Worm (Caenorhabditis elegans) whole organism, young adult: ENCODE data around the gene nmr-2.

Experiments
- B0019.2 ChIP-seq: fragments of 200-800 bp; sonication (Bioruptor generic); conservative IDR thresholded peaks from 2 replicates; pipeline ENCODE4 v1.3.6; 2022; ENCODE audit warnings: missing genetic modification reagents, missing genetic modification characterization, missing compliant biosample characterization
- B0261.1 ChIP-seq: sonication (generic microtip); optimal IDR thresholded peaks from 2 replicates; lab custom pipeline; 2016; ENCODE audit warnings: mild to moderate bottlenecking, missing genetic modification characterization, moderate library complexity, missing compliant biosample characterization
- B0336.3 ChIP-seq: fragments of 200-800 bp; sonication (Bioruptor generic); IDR thresholded peaks from 2 replicates; pipeline ENCODE4 v1.3.6; 2022; ENCODE audit warnings: missing genetic modification characterization, missing compliant biosample characterization
- C17E4.6 ChIP-seq: fragments of 200-800 bp; sonication (Bioruptor generic); IDR thresholded peaks from 2 replicates; pipeline ENCODE4 v1.3.6; 2022; ENCODE audit warnings: missing genetic modification reagents, missing genetic modification characterization, missing compliant biosample characterization
- T26A5.8 ChIP-seq: sonication (generic microtip); optimal IDR thresholded peaks from 2 replicates; lab custom pipeline; 2016; ENCODE audit warnings: missing genetic modification characterization, missing compliant biosample characterization
- Y53F4B.3 ChIP-seq: fragments of 200-800 bp; sonication (Bioruptor generic); IDR thresholded peaks from 2 replicates; pipeline ENCODE4 v1.3.6; 2022; ENCODE audit warnings: missing genetic modification reagents, missing genetic modification characterization, missing compliant biosample characterization
- Y79H2A.3 ChIP-seq: fragments of 200-800 bp; sonication (Bioruptor generic); conservative IDR thresholded peaks from 2 replicates; pipeline ENCODE4 v1.3.6; 2022; ENCODE audit warnings: missing genetic modification reagents, missing genetic modification characterization, missing compliant biosample characterization
- Y95B8A.8 ChIP-seq: fragments of 200-800 bp; sonication (Bioruptor generic); IDR thresholded peaks from 2 replicates; pipeline ENCODE4 v1.3.6; 2022; ENCODE audit warnings: missing genetic modification reagents, missing genetic modification characterization, missing compliant biosample characterization
- ZK185.1 ChIP-seq: sonication (generic microtip); optimal IDR thresholded peaks from 2 replicates; lab custom pipeline; 2016; ENCODE audit warnings: mild to moderate bottlenecking, missing genetic modification characterization, missing compliant biosample characterization; ENCODE audit not compliant: poor library complexity, severe bottlenecking
- attf-5 ChIP-seq: fragments of 200-800 bp; sonication (Bioruptor generic); optimal IDR thresholded peaks from 2 replicates; lab custom pipeline; 2018; ENCODE audit warnings: mild to moderate bottlenecking, missing genetic modification characterization, missing compliant biosample characterization
- attf-6 ChIP-seq: fragments of 200-800 bp; sonication (Bioruptor generic); IDR thresholded peaks from 2 replicates; pipeline ENCODE4 v1.3.6; 2022; ENCODE audit warnings: missing genetic modification reagents, missing genetic modification characterization, missing compliant biosample characterization
- ccch-3 ChIP-seq: fragments of 200-800 bp; sonication (Bioruptor generic); optimal IDR thresholded peaks from 2 replicates; lab custom pipeline; 2018; ENCODE audit warnings: mild to moderate bottlenecking, missing genetic modification characterization, missing compliant biosample characterization
- cebp-1 ChIP-seq, 2 experiments: fragments of 200-800 bp in 1 of 2; sonication (Bioruptor generic) in 1 of 2; sonication (generic microtip) in 1 of 2; IDR thresholded peaks in 1 of 2; optimal IDR thresholded peaks in 1 of 2; 2 replicates each; pipeline versions ENCODE4 v1.3.6 to Lab custom; 2017 to 2022; ENCODE audit warnings: missing compliant biosample characterization in 2 of 2, missing genetic modification characterization in 2 of 2, mild to moderate bottlenecking in 1 of 2, missing genetic modification reagents in 1 of 2, moderate library complexity in 1 of 2
- ceh-100 ChIP-seq: fragments of 200-800 bp; sonication (Bioruptor generic); IDR thresholded peaks from 2 replicates; pipeline ENCODE4 v1.3.6; 2022; ENCODE audit warnings: missing genetic modification reagents, missing genetic modification characterization, missing compliant biosample characterization
- ceh-27 ChIP-seq: fragments of 200-800 bp; sonication (Bioruptor generic); optimal IDR thresholded peaks from 2 replicates; lab custom pipeline; 2018; ENCODE audit warnings: mild to moderate bottlenecking, missing genetic modification characterization, moderate library complexity, missing compliant biosample characterization
- ceh-91 ChIP-seq: fragments of 200-800 bp; sonication (Bioruptor generic); IDR thresholded peaks from 2 replicates; pipeline ENCODE4 v1.3.6; 2022; ENCODE audit warnings: missing genetic modification reagents, missing genetic modification characterization, missing compliant biosample characterization
- chd-7 ChIP-seq: sonication (generic microtip); optimal IDR thresholded peaks from 2 replicates; lab custom pipeline; 2016; ENCODE audit warnings: mild to moderate bottlenecking, missing genetic modification characterization, moderate library complexity, missing compliant biosample characterization
- dpl-1 ChIP-seq: fragments of 150-350 bp; optimal IDR thresholded peaks from 2 replicates; lab custom pipeline; 2014; ENCODE audit warnings: missing biosample characterization, missing genetic modification reagents, missing genetic modification characterization
- him-1 ChIP-seq: sonication (generic microtip); optimal IDR thresholded peaks from 2 replicates; lab custom pipeline; 2016; ENCODE audit warnings: missing genotype, missing genetic modification reagents, missing genetic modification characterization, missing compliant biosample characterization
- hmg-1.2 ChIP-seq: fragments of 200-800 bp; sonication (Bioruptor generic); IDR thresholded peaks from 2 replicates; pipeline ENCODE4 v1.3.6; 2022; ENCODE audit warnings: missing genetic modification reagents, missing genetic modification characterization, missing compliant biosample characterization
- let-607 ChIP-seq, 2 experiments: fragments of 200-800 bp in 1 of 2; sonication (Bioruptor generic) in 1 of 2; sonication (generic microtip) in 1 of 2; optimal IDR thresholded peaks; 2 replicates each; lab custom pipeline; 2016 to 2018; ENCODE audit warnings: mild to moderate bottlenecking in 2 of 2, missing compliant biosample characterization in 2 of 2, missing genetic modification characterization in 2 of 2, moderate library complexity in 2 of 2, missing genotype in 1 of 2
- lin-26 ChIP-seq: fragments of 200-800 bp; sonication (Bioruptor generic); IDR thresholded peaks from 2 replicates; pipeline ENCODE4 v1.3.6; 2022; ENCODE audit warnings: missing genetic modification reagents, missing genetic modification characterization, missing compliant biosample characterization
- lin-35 ChIP-seq, 3 experiments: fragments of 150-350 bp in 2 of 3; sonication (generic microtip) in 1 of 3; optimal IDR thresholded peaks; 2 replicates each; lab custom pipeline; 2014 to 2018; ENCODE audit warnings: missing biosample characterization in 3 of 3, missing genetic modification characterization in 3 of 3, missing genetic modification reagents in 3 of 3
- lsl-1 ChIP-seq: fragments of 200-800 bp; sonication (Bioruptor generic); optimal IDR thresholded peaks from 2 replicates; lab custom pipeline; 2018; ENCODE audit warnings: mild to moderate bottlenecking, missing genetic modification characterization, moderate library complexity, missing compliant biosample characterization
- madf-3 ChIP-seq: fragments of 200-800 bp; sonication (Bioruptor generic); IDR thresholded peaks from 2 replicates; pipeline ENCODE4 v1.3.6; 2022; ENCODE audit warnings: missing genetic modification reagents, missing genetic modification characterization, missing compliant biosample characterization
- madf-6 ChIP-seq: fragments of 200-800 bp; sonication (Bioruptor generic); IDR thresholded peaks from 2 replicates; pipeline ENCODE4 v1.3.6; 2022; ENCODE audit warnings: missing genetic modification reagents, missing genetic modification characterization, missing compliant biosample characterization
- madf-8 ChIP-seq: fragments of 200-800 bp; sonication (Bioruptor generic); conservative IDR thresholded peaks from 2 replicates; pipeline ENCODE4 v1.3.6; 2022; ENCODE audit warnings: missing genetic modification reagents, missing genetic modification characterization, missing compliant biosample characterization
- mcd-1 ChIP-seq: fragments of 200-800 bp; sonication (Bioruptor generic); IDR thresholded peaks from 2 replicates; pipeline ENCODE4 v1.3.6; 2022; ENCODE audit warnings: missing genetic modification reagents, missing genetic modification characterization, missing compliant biosample characterization
- mes-4 ChIP-seq: sonication (generic microtip); optimal IDR thresholded peaks from 2 replicates; lab custom pipeline; 2016; ENCODE audit warnings: missing genotype, missing genetic modification characterization, missing compliant biosample characterization
- nfya-1 ChIP-seq: sonication (generic microtip); optimal IDR thresholded peaks from 2 replicates; lab custom pipeline; 2017; ENCODE audit warnings: antibody characterized with exemption, missing compliant biosample characterization, missing genetic modification characterization, borderline replicate concordance; ENCODE audit not compliant: insufficient read depth
- nfyb-1 ChIP-seq: fragments of 200-800 bp; sonication (Bioruptor generic); IDR thresholded peaks from 2 replicates; pipeline ENCODE4 v1.3.6; 2022; ENCODE audit warnings: missing genetic modification reagents, missing genetic modification characterization, missing compliant biosample characterization
- nhr-120 ChIP-seq: fragments of 200-800 bp; sonication (Bioruptor generic); IDR thresholded peaks from 2 replicates; pipeline ENCODE4 v1.3.6; 2022; ENCODE audit warnings: missing genetic modification characterization, missing compliant biosample characterization
- nhr-80 ChIP-seq: sonication (generic microtip); optimal IDR thresholded peaks from 2 replicates; lab custom pipeline; 2016; ENCODE audit warnings: missing genetic modification characterization, missing compliant biosample characterization
- rec-8 ChIP-seq, 2 experiments: sonication (generic microtip); optimal IDR thresholded peaks; 2 replicates each; lab custom pipeline; 2016; ENCODE audit warnings: mild to moderate bottlenecking in 2 of 2, missing genetic modification characterization in 2 of 2, missing genetic modification reagents in 2 of 2, missing genotype in 2 of 2, missing biosample characterization in 1 of 2, missing compliant biosample characterization in 1 of 2, moderate library complexity in 1 of 2
- rpc-1 ChIP-seq, 2 experiments: fragments of 150-350 bp in 1 of 2; sonication (generic microtip) in 1 of 2; optimal IDR thresholded peaks; 2 replicates each; lab custom pipeline; 2014 to 2018; ENCODE audit warnings: missing biosample characterization in 1 of 2, missing genetic modification characterization in 1 of 2, missing genetic modification reagents in 1 of 2, missing genotype in 1 of 2
- snpc-1.1 ChIP-seq: sonication (generic microtip); optimal IDR thresholded peaks from 2 replicates; lab custom pipeline; 2017; ENCODE audit warnings: missing genetic modification characterization, mild to moderate bottlenecking, missing compliant biosample characterization, antibody characterized with exemption, moderate library complexity, missing genotype, missing genetic modification reagents; ENCODE audit not compliant: insufficient read depth
- somi-1 ChIP-seq: fragments of 200-800 bp; sonication (Bioruptor generic); optimal IDR thresholded peaks from 2 replicates; lab custom pipeline; 2018; ENCODE audit warnings: mild to moderate bottlenecking, missing genetic modification characterization, missing compliant biosample characterization
- tbp1 ChIP-seq: fragments of 200-800 bp; sonication (Bioruptor generic); optimal IDR thresholded peaks from 2 replicates; lab custom pipeline; 2018; ENCODE audit warnings: mild to moderate bottlenecking, missing genetic modification characterization, missing compliant biosample characterization
- tlf-1 ChIP-seq: fragments of 200-800 bp; sonication (Bioruptor generic); optimal IDR thresholded peaks from 2 replicates; lab custom pipeline; 2018; ENCODE audit warnings: mild to moderate bottlenecking, missing genetic modification characterization, missing compliant biosample characterization
- zim-3 ChIP-seq: sonication (generic microtip); optimal IDR thresholded peaks from 2 replicates; lab custom pipeline; 2017; ENCODE audit warnings: mild to moderate bottlenecking, missing genetic modification characterization, moderate library complexity, missing compliant biosample characterization
- ztf-3 ChIP-seq: fragments of 200-800 bp; sonication (Bioruptor generic); optimal IDR thresholded peaks from 2 replicates; lab custom pipeline; 2018; ENCODE audit warnings: mild to moderate bottlenecking, missing genetic modification characterization, missing compliant biosample characterization
- ztf-6 ChIP-seq: fragments of 200-800 bp; sonication (Bioruptor generic); IDR thresholded peaks from 2 replicates; pipeline ENCODE4 v1.3.6; 2022; ENCODE audit warnings: missing genetic modification reagents, missing genetic modification characterization, missing compliant biosample characterization

nmr-2 gene

DNA sequence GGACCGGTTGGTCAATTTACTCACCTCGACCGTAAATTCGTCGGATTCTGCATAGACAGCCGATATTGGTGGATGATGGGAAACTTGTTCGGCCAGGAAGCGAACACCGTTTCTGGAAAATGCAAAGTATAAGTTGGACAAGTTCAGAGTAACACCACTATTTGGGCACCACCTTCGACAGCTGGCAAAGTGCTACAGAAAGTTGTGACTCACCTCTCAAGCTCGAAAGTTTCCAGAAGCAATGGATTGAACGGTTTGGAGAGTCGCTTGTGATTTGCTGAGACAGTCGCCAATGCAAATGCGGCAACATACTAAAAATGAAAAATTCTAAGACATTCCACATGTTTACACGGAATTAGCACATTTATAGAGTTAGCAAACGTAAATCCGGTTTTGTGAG is 1.9 kb upstream of the nmr-2 start:
- no peak for TF ChIP-seq him-1 (tag; lab: Kevin White, UChicago)
- no peak for TF ChIP-seq B0261.1 (tag; lab: Kevin White, UChicago)
- TF ChIP-seq attf-5 (GFP tag; lab: Kevin White, UChicago), result no peak
- no peak for TF ChIP-seq mes-4 (tag; lab: Kevin White, UChicago)
- TF ChIP-seq ZK185.1 (tag; lab: Kevin White, UChicago), result no peak
- TF ChIP-seq attf-6 (GFP tag; lab: Robert Waterston, UW), result no peak
- TF ChIP-seq ceh-27 (GFP tag; lab: Kevin White, UChicago), result no peak
- TF ChIP-seq nfya-1 (tag; lab: Kevin White, UChicago), result no peak
- no peak for TF ChIP-seq ceh-91 (GFP tag; lab: Robert Waterston, UW)
- TF ChIP-seq rpc-1 (optimal IDR thresholded peaks at IDR 0.05; lab: Kevin White, UChicago), result no peak
- TF ChIP-seq rpc-1 (tag; optimal IDR thresholded peaks at IDR 0.05; lab: Kevin White, UChicago), result no peak

DNA sequence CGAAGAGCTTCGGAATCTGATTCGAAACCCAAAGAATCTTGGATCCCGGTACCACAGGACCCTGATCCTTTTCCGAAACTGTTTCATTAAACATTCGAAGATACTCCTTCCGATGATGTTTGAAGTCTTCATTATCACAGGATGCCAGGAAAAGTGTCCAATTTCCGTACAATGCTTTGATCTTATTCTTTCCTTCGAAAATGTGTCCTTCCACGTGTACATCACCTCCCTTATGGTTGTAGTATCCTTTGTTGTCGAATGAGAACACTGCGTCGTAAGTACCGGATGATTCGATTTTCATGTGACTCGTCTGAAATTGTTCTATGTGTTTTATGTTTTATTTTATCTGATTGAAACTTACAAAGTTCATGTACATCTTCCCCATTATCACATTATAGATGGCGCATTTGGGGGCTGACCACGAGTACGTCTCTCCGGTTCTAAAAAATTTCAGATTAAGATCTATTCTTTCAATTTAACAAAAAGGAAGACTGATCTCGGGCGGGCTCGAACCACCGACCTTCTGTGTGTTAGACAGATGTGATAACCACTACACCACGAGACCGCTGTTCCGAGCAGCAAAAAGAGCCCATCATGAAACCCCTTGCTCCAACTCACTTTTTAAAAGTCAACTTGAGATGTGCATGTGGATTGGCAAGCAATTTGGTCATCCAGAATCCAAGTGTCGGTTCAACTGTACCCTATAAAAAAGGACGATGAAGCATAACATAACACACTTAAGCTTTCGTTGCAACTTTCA is 1.3 kb upstream of the nmr-2 start:
- TF ChIP-seq zim-3 (tag; lab: Kevin White, UChicago) (no peak), tlf-1 (GFP tag; lab: Kevin White, UChicago) (no peak), B0261.1 (tag; lab: Kevin White, UChicago) (peak; percentile 76), hmg-1.2 (GFP tag; lab: Robert Waterston, UW) (peak; percentile 46), somi-1 (GFP tag; lab: Kevin White, UChicago) (no peak), rpc-1 (optimal IDR thresholded peaks at IDR 0.05; lab: Kevin White, UChicago) (peak; percentile 53), rpc-1 (tag; optimal IDR thresholded peaks at IDR 0.05; lab: Kevin White, UChicago) (peak; percentile 70), madf-8 (no peak), nfya-1 (tag; lab: Kevin White, UChicago) (no peak), lsl-1 (GFP tag; lab: Kevin White, UChicago) (peak; percentile 17), nfyb-1 (0 out of 2 replicates have a peak, but pooled peaks have one; percentile 62), ztf-6 (GFP tag; lab: Robert Waterston, UW) (no peak), dpl-1 (GFP tag; lab: Kevin White, UChicago) (no peak), snpc-1.1 (tag; lab: Kevin White, UChicago) (no peak), let-607 (tag; optimal IDR thresholded peaks at IDR 0.05; lab: Kevin White, UChicago) (no peak), ccch-3 (GFP tag; lab: Kevin White, UChicago) (no peak), T26A5.8 (tag; lab: Kevin White, UChicago) (no peak), Y53F4B.3 (GFP tag; lab: Robert Waterston, UW) (0 out of 2 replicates have a peak, but pooled peaks have one; percentile 40), rec-8 (tag; optimal IDR thresholded peaks at IDR 0.05; lab: Kevin White, UChicago) (no peak), lin-26 (GFP tag; lab: Robert Waterston, UW) (peak; percentile 61; the same call in 1 of the 2 replicates), madf-3 (GFP tag; lab: Robert Waterston, UW) (no peak), tbp1 (GFP tag; lab: Kevin White, UChicago) (peak; percentile 88), ceh-100 (GFP tag; lab: Robert Waterston, UW) (peak; percentile 45), chd-7 (tag; lab: Kevin White, UChicago) (no peak), madf-6 (0 out of 2 replicates have a peak, but pooled peaks have one; percentile 34), ztf-3 (GFP tag; lab: Kevin White, UChicago) (no peak), Y95B8A.8 (GFP tag; lab: Robert Waterston, UW) (no peak), nhr-80 (tag; lab: Kevin White, UChicago) (peak; percentile 9), cebp-1 (GFP tag; IDR thresholded peaks at IDR 0.05; lab: Robert Waterston, UW) (no peak), cebp-1 (tag; optimal IDR thresholded peaks at IDR 0.05; lab: Kevin White, UChicago) (peak; percentile 13), lin-35 (GFP tag; optimal IDR thresholded peaks at IDR 0.05; lab: Kevin White, UChicago) (no peak), him-1 (tag; lab: Kevin White, UChicago) (peak; percentile 65), B0019.2 (GFP tag; lab: Robert Waterston, UW) (0 out of 2 replicates have a peak, but pooled peaks have one; percentile 6), mcd-1 (GFP tag; lab: Robert Waterston, UW) (0 out of 2 replicates have a peak, but pooled peaks have one; percentile 34), C17E4.6 (GFP tag; lab: Robert Waterston, UW) (no peak), nhr-120 (GFP tag; lab: Robert Waterston, UW) (no peak), Y79H2A.3 (GFP tag; lab: Robert Waterston, UW) (0 out of 2 replicates have a peak, but pooled peaks have one; percentile 31), B0336.3 (0 out of 2 replicates have a peak, but pooled peaks have one; percentile 38)
